Fruit fly (Drosophila melanogaster): ENCODE results near the gene CG45095.

Gene CG45095

dm6 chr3R:25069569-25069968, 32.8 kb upstream of the CG45095 start, which contains the start of the genes Stt3B and CG11839 (continued):
- TF ChIP-seq so (GFP tag; IDR thresholded peaks at IDR 0.05) (peak; percentile 25; the same call in 1 of the 3 replicates), CG17912 (GFP tag; optimal IDR thresholded peaks at IDR 0.05) (peak; percentile 1), schlank (tag; optimal IDR thresholded peaks at IDR 0.05) (peak; percentile 18), hkb (optimal IDR thresholded peaks at IDR 0.05) (no peak), hkb (GFP tag; IDR thresholded peaks at IDR 0.05) (peak; percentile 67), Deaf1 (tag; optimal IDR thresholded peaks at IDR 0.05) (no peak), BtbVII (GFP tag; optimal IDR thresholded peaks at IDR 0.05) (no peak), lov (optimal IDR thresholded peaks at IDR 0.05) (no peak), lov (GFP tag; IDR thresholded peaks at IDR 0.05) (no peak), CG2120 (GFP tag; optimal IDR thresholded peaks at IDR 0.05) (peak; percentile 91), emc (GFP tag; optimal IDR thresholded peaks at IDR 0.05) (peak; percentile 35), row (GFP tag; IDR thresholded peaks at IDR 0.05) (peak; percentile 95), dati (GFP tag; IDR thresholded peaks at IDR 0.05) (no peak), Dll (GFP tag; IDR thresholded peaks at IDR 0.05; ENCODE audit: partially characterized antibody) (peak; percentile 97), CG14014 (GFP tag; IDR thresholded peaks at IDR 0.05) (peak; percentile 65), bsh (GFP tag; optimal IDR thresholded peaks at IDR 0.05) (no peak), sug (tag; optimal IDR thresholded peaks at IDR 0.05) (peak; percentile 81), CG15073 (GFP tag; optimal IDR thresholded peaks at IDR 0.05) (no peak), Hr39 (optimal IDR thresholded peaks at IDR 0.05) (no peak), Doc3 (GFP tag; IDR thresholded peaks at IDR 0.05; ENCODE audit: partially characterized antibody) (peak; percentile 94), B-H1 (GFP tag; IDR thresholded peaks at IDR 0.05) (peak; percentile 24; the same call in 1 of the 3 replicates), Spps (tag; optimal IDR thresholded peaks at IDR 0.05) (peak; percentile 45), CG3838 (GFP tag; optimal IDR thresholded peaks at IDR 0.05) (no peak), sima (GFP tag; optimal IDR thresholded peaks at IDR 0.05) (peak; percentile 10), CG12942 (GFP tag; optimal IDR thresholded peaks at IDR 0.05) (peak; percentile 75), CG3281 (GFP tag; optimal IDR thresholded peaks at IDR 0.05) (peak; percentile 66), pho (GFP tag; optimal IDR thresholded peaks at IDR 0.05) (peak; percentile 85), lmd (GFP tag; IDR thresholded peaks at IDR 0.05) (no peak; the same call in 1 of the 2 replicates), D (optimal IDR thresholded peaks at IDR 0.05) (no peak), D (GFP tag; optimal IDR thresholded peaks at IDR 0.05) (no peak), gsb-n (tag; optimal IDR thresholded peaks at IDR 0.05) (no peak), CG12071 (GFP tag; optimal IDR thresholded peaks at IDR 0.05) (no peak), CG8944 (GFP tag; optimal IDR thresholded peaks at IDR 0.05) (peak; percentile 71), az2 (GFP tag; optimal IDR thresholded peaks at IDR 0.05) (peak; percentile 66), CG3726 (GFP tag; IDR thresholded peaks at IDR 0.05) (no peak), Mes4 (GFP tag; optimal IDR thresholded peaks at IDR 0.05) (peak; percentile 53), Abd-B (GFP tag; optimal IDR thresholded peaks at IDR 0.05) (no peak), vvl (GFP tag; IDR thresholded peaks at IDR 0.05) (peak; percentile 68), ac (GFP tag; optimal IDR thresholded peaks at IDR 0.05) (no peak), CG12155 (GFP tag; optimal IDR thresholded peaks at IDR 0.05) (peak; percentile 79), zfh1 (GFP tag; IDR thresholded peaks at IDR 0.05) (peak; percentile 70), CG9609 (GFP tag; optimal IDR thresholded peaks at IDR 0.05) (peak; percentile 74), danr (GFP tag; IDR thresholded peaks at IDR 0.05) (no peak), Max (GFP tag; optimal IDR thresholded peaks at IDR 0.05) (peak; percentile 77), gce (GFP tag; IDR thresholded peaks at IDR 0.05) (no peak), CG8765 (GFP tag; IDR thresholded peaks at IDR 0.05) (no peak), CG31441 (GFP tag; IDR thresholded peaks at IDR 0.05) (no peak), pnt (GFP tag; optimal IDR thresholded peaks at IDR 0.05) (peak; percentile 77), ab (GFP tag; optimal IDR thresholded peaks at IDR 0.05) (no peak), CG1792 (GFP tag; optimal IDR thresholded peaks at IDR 0.05) (peak; percentile 73), Poxn (GFP tag; IDR thresholded peaks at IDR 0.05) (no peak), CG10654 (GFP tag; optimal IDR thresholded peaks at IDR 0.05) (peak; percentile 70), CG10274 (GFP tag; optimal IDR thresholded peaks at IDR 0.05) (no peak), rib (GFP tag; IDR thresholded peaks at IDR 0.05) (no peak)

Data from whole organism, embryonic.